Worm (Caenorhabditis elegans) whole organism, L2 larva: ENCODE measurements around the gene fbxb-24.

Experiments
- C34F6.9 ChIP-seq: fragments of 150-350 bp; optimal IDR thresholded peaks from 2 replicates; lab custom pipeline; 2014; ENCODE audit warnings: missing biosample characterization, missing genetic modification characterization
- ceh-82 ChIP-seq: fragments of 150-350 bp; optimal IDR thresholded peaks from 2 replicates; lab custom pipeline; 2014; ENCODE audit warnings: missing biosample characterization, missing genetic modification characterization
- crh-2 ChIP-seq: sonication (generic microtip); optimal IDR thresholded peaks from 2 replicates; lab custom pipeline; 2017; ENCODE audit warnings: missing biosample characterization, missing genetic modification characterization
- lin-39 ChIP-seq: fragments of 150-350 bp; optimal IDR thresholded peaks from 2 replicates; lab custom pipeline; 2014; ENCODE audit warnings: missing biosample characterization, missing genetic modification reagents, missing genetic modification characterization
- nhr-11 ChIP-seq: fragments of 150-350 bp; optimal IDR thresholded peaks from 2 replicates; lab custom pipeline; 2014; ENCODE audit warnings: missing biosample characterization, missing genetic modification characterization
- nhr-237 ChIP-seq: fragments of 150-350 bp; optimal IDR thresholded peaks from 2 replicates; lab custom pipeline; 2014; ENCODE audit warnings: missing biosample characterization, missing genetic modification characterization

DNA sequence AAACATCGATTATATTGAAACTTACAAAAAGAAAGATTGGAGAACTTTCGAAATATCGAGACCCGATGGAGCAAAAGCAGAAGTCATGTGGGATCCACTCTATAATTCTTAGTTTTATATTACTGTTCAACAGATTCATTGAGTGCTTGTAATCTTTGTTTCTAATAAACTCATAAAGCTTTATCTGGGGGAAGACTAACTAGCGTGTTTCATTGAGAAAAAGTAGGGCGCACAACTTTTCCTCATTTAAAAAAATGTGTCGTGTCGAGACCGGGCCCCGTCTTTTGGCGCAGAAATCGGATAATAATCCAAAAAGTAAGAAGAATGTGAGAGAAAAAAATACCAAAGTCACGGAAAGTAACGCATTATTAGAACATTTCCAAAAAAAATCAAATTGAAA is 1.0 kb downstream of the fbxb-24 start, which contains the start of gene faah-4:
- no peak for TF ChIP-seq lin-39
- TF ChIP-seq nhr-11 (tag; lab: Kevin White, UChicago): no peak
- TF ChIP-seq C34F6.9 (tag; lab: Kevin White, UChicago): no peak
- TF ChIP-seq ceh-82 (tag; lab: Kevin White, UChicago): no peak
- no peak for TF ChIP-seq nhr-237 (tag; lab: Kevin White, UChicago)
- no peak for TF ChIP-seq crh-2 (tag; lab: Kevin White, UChicago)
